Fruit fly (Drosophila melanogaster): Measurements from ENCODE around the gene PH4alphaSG1.
A peak's percentile ranks its signal among the peaks of the same experiment; 100 is the strongest.

The PH4alphaSG1 gene

dm6 chr3R:30461608-30462243 is 43.7 kb downstream of the PH4alphaSG1 start (continued):
- TF ChIP-seq vri (GFP tag; optimal IDR thresholded peaks at IDR 0.05) (peak; percentile 7), CG31627 (GFP tag; optimal IDR thresholded peaks at IDR 0.05) (peak; percentile 31), CG3919 (GFP tag; optimal IDR thresholded peaks at IDR 0.05) (peak; percentile 49), CG15336 (GFP tag; IDR thresholded peaks at IDR 0.05) (peak; percentile 67), CG11902 (GFP tag; optimal IDR thresholded peaks at IDR 0.05) (peak; percentile 24), CG8632 (GFP tag; optimal IDR thresholded peaks at IDR 0.05) (peak; percentile 64), CG16779 (tag; optimal IDR thresholded peaks at IDR 0.05) (peak; percentile 18), ss (GFP tag; optimal IDR thresholded peaks at IDR 0.05) (peak; percentile 41 to 65), fkh (GFP tag; optimal IDR thresholded peaks at IDR 0.05) (no peak)

- no peak for TF ChIP-seq topi (GFP tag; optimal IDR thresholded peaks at IDR 0.05)
- TF ChIP-seq svp (GFP tag) = peak; percentile 50
- peak; percentile 41; the same call in 1 of the 3 replicates for TF ChIP-seq CG6163 (GFP tag; IDR thresholded peaks at IDR 0.05)
- TF ChIP-seq eg (GFP tag; IDR thresholded peaks at IDR 0.05) = peak; percentile 10; the same call in 1 of the 3 replicates
- no peak for TF ChIP-seq Ets96B (tag; optimal IDR thresholded peaks at IDR 0.05)
- peak; percentile 18; the same call in 1 of the 2 replicates for TF ChIP-seq CG15336 (GFP tag; IDR thresholded peaks at IDR 0.05)
- TF ChIP-seq CG6854 (GFP tag; optimal IDR thresholded peaks at IDR 0.05) = peak; percentile 21
- no peak for TF ChIP-seq net (GFP tag; optimal IDR thresholded peaks at IDR 0.05)
- TF ChIP-seq Eip78C (GFP tag) = peak; percentile 26
These were observed 45.3 kb downstream of the PH4alphaSG1 start for dm6 chr3R:30460187-30460586.

dm6 chr3R:30459066-30459935 is 46.2 kb downstream of the PH4alphaSG1 start, which contains the start of the genes CG2224 and CDase:
Gene CG2224 (minus strand): TSS chr3R:30459300.
Gene CDase (plus strand): TSS chr3R:30459521.
- TF ChIP-seq CG8319 (GFP tag; optimal IDR thresholded peaks at IDR 0.05) (no peak), Eip78C (GFP tag) (peak; percentile 8), acj6 (GFP tag; optimal IDR thresholded peaks at IDR 0.05) (no peak), CG6163 (GFP tag; IDR thresholded peaks at IDR 0.05) (no peak)

dm6 chr3R:30455817-30456544 is 49.5 kb downstream of the PH4alphaSG1 start, which contains the start of gene aralar1:
Gene aralar1 (minus strand): TSS chr3R:30455867.
- TF ChIP-seq CG32006 (GFP tag; optimal IDR thresholded peaks at IDR 0.05) (no peak), CG10669 (GFP tag; optimal IDR thresholded peaks at IDR 0.05) (no peak), CG8632 (GFP tag; optimal IDR thresholded peaks at IDR 0.05) (no peak), svp (GFP tag) (no peak), Gug (GFP tag; IDR thresholded peaks at IDR 0.05) (no peak), ss (GFP tag; optimal IDR thresholded peaks at IDR 0.05) (no peak)

- TF ChIP-seq CG3919 (GFP tag; optimal IDR thresholded peaks at IDR 0.05) (peak; percentile 8), CG6792 (GFP tag; optimal IDR thresholded peaks at IDR 0.05) (peak; percentile 3), CG31627 (GFP tag; optimal IDR thresholded peaks at IDR 0.05) (peak; percentile 15), Eip78C (GFP tag) (peak; percentile 26), Met (GFP tag; optimal IDR thresholded peaks at IDR 0.05) (peak; percentile 52), Ets21C (GFP tag; optimal IDR thresholded peaks at IDR 0.05) (no peak), svp (GFP tag) (peak; percentile 83), esn (GFP tag; optimal IDR thresholded peaks at IDR 0.05) (peak; percentile 38), Hr39 (GFP tag; optimal IDR thresholded peaks at IDR 0.05) (no peak), Sox102F (GFP tag; optimal IDR thresholded peaks at IDR 0.05) (peak; percentile 1), topi (GFP tag; optimal IDR thresholded peaks at IDR 0.05) (peak; percentile 8), CG6163 (GFP tag; IDR thresholded peaks at IDR 0.05) (peak; percentile 32; the same call in 1 of the 3 replicates), vri (GFP tag; optimal IDR thresholded peaks at IDR 0.05) (no peak)
These were observed 51.0 kb downstream of the PH4alphaSG1 start for dm6 chr3R:30454442-30454841.
